Fruit fly (Drosophila melanogaster) whole organism, embryonic: ENCODE data around the gene CG2608.

Source experiments
- Aef1 ChIP-seq: fragments of 200-800 bp; sonication (Bioruptor generic); IDR thresholded peaks from 3 replicates; pipeline ENCODE4 v1.3.6; 2022; ENCODE audit warnings: missing biosample characterization, missing genetic modification characterization
- Bdp1 ChIP-seq: fragments of 200-800 bp; sonication (Bioruptor generic); optimal IDR thresholded peaks from 3 replicates; lab custom pipeline; 2016; ENCODE audit warnings: missing biosample characterization, missing genetic modification characterization
- Bgb ChIP-seq: fragments of 200-800 bp; sonication (Bioruptor generic); IDR thresholded peaks from 2 replicates; pipeline ENCODE4 v1.3.6; 2022; ENCODE audit warnings: missing biosample characterization, missing genetic modification characterization; ENCODE audit not compliant: partially characterized antibody
- CG1233 ChIP-seq: fragments of 200-800 bp; sonication (Bioruptor generic); optimal IDR thresholded peaks from 4 replicates; lab custom pipeline; 2018; ENCODE audit warnings: missing biosample characterization, mild to moderate bottlenecking, missing genetic modification characterization
- CG12744 ChIP-seq: fragments of 200-800 bp; sonication (Bioruptor generic); optimal IDR thresholded peaks from 2 replicates; lab custom pipeline; 2016; ENCODE audit warnings: missing biosample characterization, missing genetic modification characterization
- CG13894 ChIP-seq: fragments of 200-800 bp; sonication (Bioruptor generic); optimal IDR thresholded peaks from 3 replicates; lab custom pipeline; 2018; ENCODE audit warnings: missing biosample characterization, mild to moderate bottlenecking, missing genetic modification characterization, moderate library complexity
- CG1529 ChIP-seq: fragments of 200-800 bp; sonication (Bioruptor generic); optimal IDR thresholded peaks from 3 replicates; lab custom pipeline; 2018; ENCODE audit warnings: missing biosample characterization, missing genetic modification characterization
- CG17186 ChIP-seq: fragments of 200-800 bp; sonication (Bioruptor generic); optimal IDR thresholded peaks from 3 replicates; lab custom pipeline; 2017; ENCODE audit warnings: missing biosample characterization, missing genetic modification reagents, missing genetic modification characterization
- CG17361 ChIP-seq: fragments of 200-800 bp; sonication (Bioruptor generic); IDR thresholded peaks from 3 replicates; pipeline ENCODE4 v1.3.6; 2022; ENCODE audit warnings: missing biosample characterization, missing genetic modification characterization
- CG2116 ChIP-seq: fragments of 200-800 bp; sonication (Bioruptor generic); optimal IDR thresholded peaks from 3 replicates; lab custom pipeline; 2018; ENCODE audit warnings: missing biosample characterization, mild to moderate bottlenecking, missing genetic modification characterization
- CG2199 ChIP-seq: fragments of 200-800 bp; sonication (Bioruptor generic); IDR thresholded peaks from 3 replicates; pipeline ENCODE4 v1.3.6; 2022; ENCODE audit warnings: missing biosample characterization, missing genetic modification characterization
- CG32767 ChIP-seq: fragments of 200-800 bp; sonication (Bioruptor generic); IDR thresholded peaks from 2 replicates; pipeline ENCODE4 v1.3.6; 2022; ENCODE audit warnings: missing biosample characterization, missing genetic modification characterization
- CG4328 ChIP-seq: fragments of 200-800 bp; sonication (Bioruptor generic); optimal IDR thresholded peaks from 3 replicates; lab custom pipeline; 2017; ENCODE audit warnings: missing biosample characterization, missing genetic modification reagents, missing genetic modification characterization
- CG5245 ChIP-seq: fragments of 200-800 bp; sonication (Bioruptor generic); optimal IDR thresholded peaks from 3 replicates; lab custom pipeline; 2016; ENCODE audit warnings: missing biosample characterization, missing genetic modification characterization
- CG7786 ChIP-seq: fragments of 200-800 bp; sonication (Bioruptor generic); optimal IDR thresholded peaks from 2 replicates; lab custom pipeline; 2016; ENCODE audit warnings: missing biosample characterization, missing genetic modification characterization
- CG8290 ChIP-seq, 3 experiments: fragments of 200-800 bp; sonication (Bioruptor generic); optimal IDR thresholded peaks; 2 replicates each; lab custom pipeline; 2016 to 2019; ENCODE audit warnings: missing biosample characterization in 3 of 3, missing genetic modification characterization in 3 of 3, mild to moderate bottlenecking in 2 of 3, moderate library complexity in 1 of 3
- CG8944 ChIP-seq: fragments of 200-800 bp; sonication (Bioruptor generic); optimal IDR thresholded peaks from 3 replicates; lab custom pipeline; 2016; ENCODE audit warnings: missing biosample characterization, missing genetic modification characterization
- CG9932 ChIP-seq: fragments of 200-800 bp; sonication (Bioruptor generic); IDR thresholded peaks from 2 replicates; pipeline ENCODE4 v1.3.6; 2022; ENCODE audit warnings: missing biosample characterization, missing genetic modification characterization
- CHES-1-like ChIP-seq: fragments of 200-800 bp; sonication (Bioruptor generic); optimal IDR thresholded peaks from 2 replicates; lab custom pipeline; 2016; ENCODE audit warnings: missing biosample characterization, missing genetic modification characterization
- Dad ChIP-seq: fragments of 200-800 bp; sonication (Bioruptor generic); optimal IDR thresholded peaks from 3 replicates; lab custom pipeline; 2016; ENCODE audit warnings: missing biosample characterization, missing genetic modification characterization
- Ets97D ChIP-seq: fragments of 200-800 bp; sonication (Bioruptor generic); optimal IDR thresholded peaks from 3 replicates; lab custom pipeline; 2016; ENCODE audit warnings: missing biosample characterization, missing genetic modification characterization
- HLH3B ChIP-seq: fragments of 200-800 bp; sonication (Bioruptor generic); IDR thresholded peaks from 2 replicates; pipeline ENCODE4 v1.3.6; 2022; ENCODE audit warnings: missing biosample characterization, missing genetic modification characterization
- HLH4C ChIP-seq: fragments of 200-800 bp; sonication (Bioruptor generic); IDR thresholded peaks from 3 replicates; pipeline ENCODE4 v1.3.6; 2022; ENCODE audit warnings: missing biosample characterization, missing genetic modification characterization; ENCODE audit not compliant: partially characterized antibody
- Hr3 ChIP-seq: fragments of 200-800 bp; sonication (Bioruptor generic); optimal IDR thresholded peaks from 3 replicates; lab custom pipeline; 2016; ENCODE audit warnings: missing biosample characterization, missing genetic modification characterization
- Hr39 ChIP-seq: fragments of >200 bp; optimal IDR thresholded peaks from 2 replicates; lab custom pipeline; 2017
- Kr ChIP-seq: fragments of 200-800 bp; sonication (Bioruptor generic); optimal IDR thresholded peaks from 2 replicates; lab custom pipeline; 2017; ENCODE audit warnings: missing biosample characterization, mild to moderate bottlenecking, missing genetic modification characterization
- Mes4 ChIP-seq: fragments of 200-800 bp; sonication (Bioruptor generic); optimal IDR thresholded peaks from 2 replicates; lab custom pipeline; 2016; ENCODE audit warnings: missing biosample characterization, missing genetic modification characterization
- NC2β ChIP-seq: fragments of 200-800 bp; sonication (Bioruptor generic); optimal IDR thresholded peaks from 2 replicates; lab custom pipeline; 2016; ENCODE audit warnings: missing biosample characterization, missing genetic modification characterization
- Sin3A ChIP-seq: fragments of >200 bp; optimal IDR thresholded peaks from 2 replicates; lab custom pipeline; 2018
- Sry-β ChIP-seq: fragments of 200-800 bp; sonication (Bioruptor generic); optimal IDR thresholded peaks from 2 replicates; lab custom pipeline; 2018; ENCODE audit warnings: missing biosample characterization, mild to moderate bottlenecking, missing genetic modification characterization, moderate library complexity
- Ssrp ChIP-seq: fragments of 200-800 bp; sonication (Bioruptor generic); optimal IDR thresholded peaks from 2 replicates; lab custom pipeline; 2018; ENCODE audit warnings: missing biosample characterization, mild to moderate bottlenecking, missing genetic modification characterization, moderate library complexity
- TFAM ChIP-seq: fragments of 200-800 bp; sonication (Bioruptor generic); optimal IDR thresholded peaks from 2 replicates; lab custom pipeline; 2017; ENCODE audit warnings: missing biosample characterization, missing genetic modification characterization, inconsistent platforms
- ab ChIP-seq: fragments of 200-800 bp; sonication (Bioruptor generic); optimal IDR thresholded peaks from 2 replicates; lab custom pipeline; 2016; ENCODE audit warnings: missing biosample characterization, missing genetic modification characterization
- bbx ChIP-seq: fragments of 200-800 bp; sonication (Bioruptor generic); IDR thresholded peaks from 2 replicates; pipeline ENCODE4 v1.3.6; 2022; ENCODE audit warnings: missing biosample characterization, missing genetic modification characterization; ENCODE audit not compliant: partially characterized antibody
- cato ChIP-seq: fragments of 200-800 bp; sonication (Bioruptor generic); optimal IDR thresholded peaks from 2 replicates; lab custom pipeline; 2016; ENCODE audit warnings: missing biosample characterization, missing genetic modification characterization, borderline replicate concordance
- caup ChIP-seq: fragments of 200-800 bp; sonication (Bioruptor generic); optimal IDR thresholded peaks from 3 replicates; lab custom pipeline; 2017; ENCODE audit warnings: missing biosample characterization, mild to moderate bottlenecking, missing genetic modification characterization, moderate library complexity; ENCODE audit not compliant: severe bottlenecking
- ci ChIP-seq: fragments of 200-800 bp; sonication (Bioruptor generic); IDR thresholded peaks from 3 replicates; pipeline ENCODE4 v1.3.6; 2022; ENCODE audit warnings: missing biosample characterization, missing genetic modification characterization
- crol ChIP-seq: fragments of 200-800 bp; sonication (Bioruptor generic); IDR thresholded peaks from 2 replicates; pipeline ENCODE4 v1.3.6; 2022; ENCODE audit warnings: missing biosample characterization, missing genetic modification characterization
- esg ChIP-seq: fragments of 200-800 bp; sonication (Bioruptor generic); conservative IDR thresholded peaks from 2 replicates; pipeline ENCODE4 v1.3.6; 2022; ENCODE audit warnings: missing biosample characterization, missing genetic modification characterization
- eve ChIP-seq, 2 experiments: fragments of >200 bp; optimal IDR thresholded peaks; 2 replicates each; lab custom pipeline; 2017; ENCODE audit warnings: missing biosample characterization in 2 of 2, missing genetic modification characterization in 2 of 2
- gcm ChIP-seq: fragments of 200-800 bp; sonication (Bioruptor generic); optimal IDR thresholded peaks from 2 replicates; lab custom pipeline; 2019; ENCODE audit warnings: missing biosample characterization, mild to moderate bottlenecking, missing genetic modification characterization, moderate library complexity
- gfzf ChIP-seq: fragments of 200-800 bp; sonication (Bioruptor generic); optimal IDR thresholded peaks from 2 replicates; lab custom pipeline; 2016; ENCODE audit warnings: missing biosample characterization, mild to moderate bottlenecking, missing genetic modification characterization, moderate library complexity
- gsb ChIP-seq: fragments of 200-800 bp; sonication (Bioruptor generic); IDR thresholded peaks from 2 replicates; pipeline ENCODE4 v1.3.6; 2022; ENCODE audit warnings: missing biosample characterization, missing genetic modification characterization
- hb ChIP-seq: fragments of 200-800 bp; sonication (Bioruptor generic); IDR thresholded peaks from 3 replicates; pipeline ENCODE4 v1.3.6; 2022; ENCODE audit warnings: missing biosample characterization, missing genetic modification characterization; ENCODE audit not compliant: partially characterized antibody
- nerfin-2 ChIP-seq: fragments of 200-800 bp; sonication (Bioruptor generic); IDR thresholded peaks from 2 replicates; pipeline ENCODE4 v1.3.6; 2022; ENCODE audit warnings: missing biosample characterization, missing genetic modification characterization; ENCODE audit not compliant: partially characterized antibody
- odd ChIP-seq: fragments of 200-800 bp; sonication (Bioruptor generic); optimal IDR thresholded peaks from 2 replicates; lab custom pipeline; 2017; ENCODE audit warnings: missing biosample characterization, mild to moderate bottlenecking, missing genetic modification characterization
- sc ChIP-seq, 3 experiments: fragments of >200 bp in 2 of 3; fragments of 200-800 bp in 1 of 3; sonication (Bioruptor generic) in 1 of 3; optimal IDR thresholded peaks; 2 replicates in 2 of 3; 3 replicates in 1 of 3; lab custom pipeline; 2017; ENCODE audit warnings: mild to moderate bottlenecking in 1 of 3, missing biosample characterization in 1 of 3, missing genetic modification characterization in 1 of 3, missing genetic modification reagents in 1 of 3
- ssp ChIP-seq: fragments of 200-800 bp; sonication (Bioruptor generic); IDR thresholded peaks from 2 replicates; pipeline ENCODE4 v1.3.6; 2022; ENCODE audit warnings: missing biosample characterization, missing genetic modification characterization
- trem ChIP-seq: fragments of 200-800 bp; optimal IDR thresholded peaks from 3 replicates; lab custom pipeline; 2019; ENCODE audit warnings: missing biosample characterization, mild to moderate bottlenecking, missing genetic modification characterization, moderate library complexity
- tx ChIP-seq: fragments of 200-800 bp; sonication (Bioruptor generic); optimal IDR thresholded peaks from 2 replicates; lab custom pipeline; 2016; ENCODE audit warnings: missing biosample characterization, missing genetic modification characterization
- zf30C ChIP-seq: fragments of 200-800 bp; sonication (Bioruptor generic); optimal IDR thresholded peaks from 3 replicates; lab custom pipeline; 2018; ENCODE audit warnings: missing biosample characterization, mild to moderate bottlenecking, missing genetic modification characterization

Gene CG2608

DNA sequence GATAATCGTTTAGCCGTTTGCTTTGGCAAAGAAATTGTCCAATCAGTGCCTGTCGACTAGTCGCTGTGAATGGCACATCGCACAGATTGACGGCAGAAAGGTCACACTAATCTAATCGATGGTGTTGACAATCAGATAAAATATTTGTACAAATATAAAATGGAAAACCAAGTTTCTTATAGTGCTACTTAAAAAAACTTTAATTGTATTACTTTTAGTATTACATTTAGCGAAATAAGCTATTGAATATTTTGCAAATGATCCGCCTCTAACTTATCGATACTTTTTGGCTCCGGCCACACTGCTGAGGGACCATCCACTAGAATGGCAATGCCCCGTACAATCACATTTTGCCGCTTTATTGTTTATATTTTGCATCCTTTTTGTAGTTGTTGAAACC lies 10.5 kb downstream of the CG2608 start, which contains the start of the genes brun and CG2614 (continued):
- TF ChIP-seq CG9932 (peak; percentile 88), TFAM (GFP tag; lab: Kevin White, UChicago) (no peak), CG4328 (GFP tag; lab: Kevin White, UChicago) (peak; percentile 24), Sry-β (peak; percentile 32), nerfin-2 (GFP tag; lab: Robert Waterston, UW) (peak; percentile 69), CHES-1-like (GFP tag; lab: Kevin White, UChicago) (peak; percentile 74), CG32767 (GFP tag; lab: Robert Waterston, UW) (peak; percentile 46; the same call in 1 of the 2 replicates), CG7786 (GFP tag; lab: Kevin White, UChicago) (peak; percentile 65), HLH3B (GFP tag; lab: Robert Waterston, UW) (peak; percentile 76), Dad (peak; percentile 74), Bgb (GFP tag; lab: Robert Waterston, UW) (peak; percentile 82), CG12744 (GFP tag; lab: Kevin White, UChicago) (peak; percentile 18), CG8944 (GFP tag; lab: Kevin White, UChicago) (peak; percentile 66), CG1233 (no peak), CG2199 (GFP tag; lab: Robert Waterston, UW) (no peak), tx (GFP tag; lab: Kevin White, UChicago) (peak; percentile 61), Hr3 (GFP tag; lab: Kevin White, UChicago) (peak; percentile 70), NC2β (GFP tag; lab: Kevin White, UChicago) (peak; percentile 59), Kr (GFP tag; lab: Kevin White, UChicago) (no peak), gsb (GFP tag; lab: Robert Waterston, UW) (no peak), CG1529 (GFP tag; lab: Kevin White, UChicago) (no peak), HLH4C (GFP tag; lab: Robert Waterston, UW) (peak; percentile 77), CG2116 (peak; percentile 77), CG8290 (GFP tag; optimal IDR thresholded peaks at IDR 0.05; lab: Kevin White, UChicago) (peak; percentile 60), CG8290 (tag; optimal IDR thresholded peaks at IDR 0.05; lab: Kevin White, UChicago) (no peak), Mes4 (peak; percentile 54), ssp (peak; percentile 72), hb (GFP tag; lab: Robert Waterston, UW) (peak; percentile 85), Sin3A (lab: Kevin White, UChicago) (peak; percentile 99), zf30C (GFP tag; lab: Kevin White, UChicago) (no peak), gfzf (GFP tag; lab: Kevin White, UChicago) (peak; percentile 70), ci (GFP tag; lab: Robert Waterston, UW) (peak; percentile 74; the same call in 2 of the 3 replicates), trem (tag; lab: Kevin White, UChicago) (peak; percentile 80), odd (GFP tag; lab: Kevin White, UChicago) (no peak), CG13894 (tag; lab: Kevin White, UChicago) (no peak), eve (GFP tag; optimal IDR thresholded peaks at IDR 0.05; lab: Kevin White, UChicago) (no peak), CG17186 (GFP tag; lab: Kevin White, UChicago) (peak; percentile 70), gcm (no peak), esg (GFP tag; lab: Robert Waterston, UW) (peak; percentile 74), Ets97D (GFP tag; lab: Kevin White, UChicago) (peak; percentile 83), CG17361 (GFP tag; lab: Robert Waterston, UW) (no peak; the same call in 2 of the 3 replicates), cato (GFP tag; lab: Kevin White, UChicago) (peak; percentile 39), sc (optimal IDR thresholded peaks at IDR 0.05; lab: Kevin White, UChicago) (no peak), sc (GFP tag; optimal IDR thresholded peaks at IDR 0.05; lab: Kevin White, UChicago) (no peak), Bdp1 (GFP tag; lab: Kevin White, UChicago) (no peak), CG5245 (GFP tag; lab: Kevin White, UChicago) (peak; percentile 59), bbx (GFP tag; lab: Robert Waterston, UW) (peak; percentile 70; the same call in 1 of the 2 replicates), Hr39 (lab: Kevin White, UChicago) (no peak), ab (GFP tag; lab: Kevin White, UChicago) (no peak), crol (GFP tag; lab: Robert Waterston, UW) (peak; percentile 49), caup (GFP tag; lab: Kevin White, UChicago) (peak; percentile 32), Ssrp (tag; lab: Kevin White, UChicago) (peak; percentile 57), Aef1 (GFP tag; lab: Robert Waterston, UW) (peak; percentile 80)
